Worm (Caenorhabditis elegans): ENCODE measurements around the gene tbx-38.

- TF ChIP-seq him-1 (tag; optimal IDR thresholded peaks at IDR 0.05) (no peak), dao-5 (tag; optimal IDR thresholded peaks at IDR 0.05) (no peak), W03F9.2 (tag; optimal IDR thresholded peaks at IDR 0.05) (peak; percentile 46)
Observed at ce11 chrIII:11834783-11835182, 48.9 kb upstream of the tbx-38 start.

All from whole organism, L4/young adult.